Worm (Caenorhabditis elegans) whole organism, L1 larva: Measurements from ENCODE around the gene clpp-1.

Source experiments
- ama-1 ChIP-seq: fragments of 150-350 bp; optimal IDR thresholded peaks from 2 replicates; lab custom pipeline; 2014
- egl-27 ChIP-seq, 2 experiments: fragments of 150-350 bp in 1 of 2; sonication (generic microtip); optimal IDR thresholded peaks; 3 replicates each; lab custom pipeline; 2017 to 2018; ENCODE audit warnings: missing biosample characterization in 2 of 2, missing genetic modification characterization in 2 of 2, missing genetic modification reagents in 2 of 2
- hlh-4 ChIP-seq: sonication (generic microtip); optimal IDR thresholded peaks from 2 replicates; lab custom pipeline; 2016; ENCODE audit warnings: mild to moderate bottlenecking, missing genetic modification characterization, missing compliant biosample characterization
- nhr-71 ChIP-seq: sonication (generic microtip); optimal IDR thresholded peaks from 2 replicates; lab custom pipeline; 2016; ENCODE audit warnings: mild to moderate bottlenecking, missing genetic modification characterization, moderate library complexity, missing compliant biosample characterization
- snpc-4 ChIP-seq: fragments of 150-350 bp; optimal IDR thresholded peaks from 2 replicates; lab custom pipeline; 2014; ENCODE audit warnings: missing biosample characterization, missing genetic modification characterization
- tbx-2 ChIP-seq: sonication (generic microtip); optimal IDR thresholded peaks from 2 replicates; lab custom pipeline; 2016; ENCODE audit warnings: missing genetic modification characterization, missing compliant biosample characterization

DNA sequence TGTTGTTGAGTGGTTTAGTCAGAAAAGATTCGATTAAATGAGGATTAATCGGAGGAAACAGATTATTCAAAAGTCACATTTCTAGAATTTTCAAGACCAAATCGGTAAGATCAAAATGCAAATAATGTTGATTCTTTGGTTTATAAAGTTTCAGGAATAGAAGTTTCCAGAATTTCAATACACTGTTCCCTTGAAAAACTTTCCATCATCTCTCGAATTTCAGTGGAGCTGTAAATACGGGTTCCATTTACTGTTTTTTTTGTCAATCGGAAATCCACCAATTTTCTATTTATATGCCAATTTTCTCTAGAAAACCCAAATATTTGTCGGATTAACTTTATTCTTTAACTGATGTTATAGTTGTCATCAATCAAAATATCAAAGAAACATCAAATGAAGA is 19.5 kb downstream of the clpp-1 start:
- no peak for TF ChIP-seq snpc-4
- TF ChIP-seq nhr-71, result no peak
- TF ChIP-seq egl-27 (tag; optimal IDR thresholded peaks at IDR 0.05; lab: Kevin White, UChicago), result no peak
- TF ChIP-seq tbx-2, result no peak
- TF ChIP-seq hlh-4 (tag; lab: Kevin White, UChicago), result no peak
- no peak for TF ChIP-seq ama-1 (lab: Kevin White, UChicago)
